Worm (Caenorhabditis elegans): ENCODE measurements around the gene srh-281.

- no peak for TF ChIP-seq him-1 (tag; optimal IDR thresholded peaks at IDR 0.05)
- no peak for TF ChIP-seq dao-5 (tag; optimal IDR thresholded peaks at IDR 0.05)
Measured at ce11 chrV:16159594-16159993, 31.0 kb upstream of the srh-281 start, which contains the start of gene F10A3.17.

Data from whole organism, L4/young adult.